Fruit fly (Drosophila melanogaster): ENCODE data around the gene Klp67A.

dm6 chr3L:9357830-9358712 lies 8.8 kb downstream of the Klp67A start:
- TF ChIP-seq CG8478 (optimal IDR thresholded peaks at IDR 0.05), result no peak
- TF ChIP-seq CTCF (optimal IDR thresholded peaks at IDR 0.05), result no peak

Data from S2 (cell line).